Worm (Caenorhabditis elegans): ENCODE data around the gene ftn-1.

The ftn-1 gene

DNA sequence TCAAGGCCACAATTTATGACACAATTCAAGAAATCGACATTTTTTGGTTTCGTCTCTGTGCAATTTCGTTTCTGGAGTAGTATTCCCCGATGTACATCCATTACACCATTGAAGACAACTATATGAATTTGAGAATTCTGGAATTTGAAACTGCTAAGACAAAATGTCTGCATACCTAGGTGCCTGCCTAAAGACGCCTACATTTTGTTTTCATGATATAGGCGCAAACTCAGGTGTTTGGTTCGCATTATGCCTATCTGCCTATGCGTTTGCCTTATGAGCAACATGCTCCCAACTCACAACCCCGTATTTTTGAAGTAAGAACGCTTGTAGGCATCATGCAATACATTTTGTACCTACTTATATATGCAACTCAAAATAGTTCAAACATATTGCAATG, 23.6 kb upstream of the ftn-1 start, which contains the start of gene F19F10.14:
TSS of gene F19F10.14 (minus strand) at position 101 of the 400 bp plus-strand sequence.
- TF ChIP-seq lin-11 (tag; optimal IDR thresholded peaks at IDR 0.05) (no peak), ceh-19 (GFP tag; optimal IDR thresholded peaks at IDR 0.05) (no peak), pag-3 (tag; optimal IDR thresholded peaks at IDR 0.05; ENCODE audit: borderline replicate concordance) (no peak), nhr-11 (tag; optimal IDR thresholded peaks at IDR 0.05) (no peak), pat-9 (tag; optimal IDR thresholded peaks at IDR 0.05) (no peak), ceh-30 (tag; optimal IDR thresholded peaks at IDR 0.05) (no peak), K02D7.2 (tag; optimal IDR thresholded peaks at IDR 0.05) (no peak), ceh-24 (tag; optimal IDR thresholded peaks at IDR 0.05) (no peak), ceh-48 (tag; optimal IDR thresholded peaks at IDR 0.05) (no peak), eyg-1 (tag; optimal IDR thresholded peaks at IDR 0.05) (no peak), rnt-1 (tag; optimal IDR thresholded peaks at IDR 0.05) (no peak)

DNA sequence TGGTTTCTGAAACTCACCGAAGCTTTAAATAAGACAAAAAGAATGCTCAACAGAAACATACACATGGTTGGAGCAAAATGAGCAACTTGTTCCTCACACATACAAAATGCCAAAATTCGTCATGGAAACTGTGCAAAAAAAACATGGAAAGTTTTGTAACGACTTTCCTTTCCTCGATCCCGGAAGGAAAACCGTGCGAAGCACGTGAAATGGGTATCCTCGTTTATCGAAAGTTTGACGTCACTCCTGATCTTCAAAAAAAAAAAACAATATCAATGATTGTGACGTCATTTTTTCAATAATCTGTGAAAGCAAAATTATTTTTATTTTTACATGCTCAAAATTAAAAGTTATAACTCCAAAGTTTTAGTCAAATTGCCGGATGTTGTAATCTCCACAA, 22.9 kb upstream of the ftn-1 start, which contains the start of gene clec-212:
TSS of gene clec-212 (minus strand) at position 101 of the 400 bp plus-strand sequence.
- TF ChIP-seq dve-1 (tag; optimal IDR thresholded peaks at IDR 0.05) (no peak), K09A11.1 (tag; optimal IDR thresholded peaks at IDR 0.05; ENCODE audit: insufficient read depth) (no peak), pha-4 (tag; optimal IDR thresholded peaks at IDR 0.05) (no peak), hlh-6 (tag; optimal IDR thresholded peaks at IDR 0.05) (no peak), ztf-16 (tag; optimal IDR thresholded peaks at IDR 0.05) (no peak), T23F11.4 (GFP tag; optimal IDR thresholded peaks at IDR 0.05) (no peak)

DNA sequence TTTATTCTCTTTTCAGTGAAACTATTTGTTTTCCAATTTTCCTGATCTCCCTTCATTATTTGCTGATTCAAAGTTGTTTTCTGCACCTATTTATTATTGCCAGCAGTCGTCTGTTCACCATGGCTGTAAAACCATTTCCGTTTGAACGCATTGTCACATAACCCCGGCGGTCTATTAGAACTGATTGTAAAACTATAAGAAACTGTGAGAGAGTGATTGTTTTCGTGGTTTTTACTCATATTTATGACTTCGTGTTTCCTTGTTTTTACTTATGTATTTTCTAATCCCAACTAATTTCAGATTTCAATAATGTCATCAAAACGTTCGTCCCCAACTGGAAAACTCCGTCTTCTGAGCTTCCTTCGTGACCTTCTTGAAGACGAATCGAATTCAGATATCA, 15.6 kb upstream of the ftn-1 start, which contains the start of gene F19F10.1:
TSS of gene F19F10.1 (plus strand) at position 301 of the 400 bp plus-strand sequence.
- TF ChIP-seq pqm-1 (tag; optimal IDR thresholded peaks at IDR 0.05) (no peak), ceh-6 (GFP tag; optimal IDR thresholded peaks at IDR 0.05) (no peak)

DNA sequence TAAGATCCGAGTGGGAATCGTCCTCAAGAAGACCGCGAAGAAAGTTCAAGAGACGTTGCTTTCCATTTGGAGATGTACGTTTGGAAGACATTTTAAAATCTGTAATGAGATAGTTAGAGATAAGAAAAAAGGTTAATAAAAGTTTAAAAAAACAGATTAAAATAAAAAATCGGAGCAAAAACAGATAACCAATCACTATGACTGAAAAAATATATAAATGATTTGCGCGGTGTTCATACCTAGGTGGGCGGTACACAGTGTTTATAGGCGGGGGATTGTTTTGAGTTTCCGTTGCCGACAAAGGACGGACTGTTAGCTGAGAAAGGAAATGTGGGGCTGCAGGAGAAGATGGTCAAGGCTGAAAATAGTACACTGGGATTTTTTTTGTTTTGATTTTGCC, 11.3 kb upstream of the ftn-1 start, which contains the start of gene ets-7:
TSS of gene ets-7 (minus strand) at position 101 of the 400 bp plus-strand sequence.
- TF ChIP-seq mec-3 (tag; optimal IDR thresholded peaks at IDR 0.05; ENCODE audit: borderline replicate concordance): no peak
- no peak for TF ChIP-seq ets-4 (tag; optimal IDR thresholded peaks at IDR 0.05)

DNA sequence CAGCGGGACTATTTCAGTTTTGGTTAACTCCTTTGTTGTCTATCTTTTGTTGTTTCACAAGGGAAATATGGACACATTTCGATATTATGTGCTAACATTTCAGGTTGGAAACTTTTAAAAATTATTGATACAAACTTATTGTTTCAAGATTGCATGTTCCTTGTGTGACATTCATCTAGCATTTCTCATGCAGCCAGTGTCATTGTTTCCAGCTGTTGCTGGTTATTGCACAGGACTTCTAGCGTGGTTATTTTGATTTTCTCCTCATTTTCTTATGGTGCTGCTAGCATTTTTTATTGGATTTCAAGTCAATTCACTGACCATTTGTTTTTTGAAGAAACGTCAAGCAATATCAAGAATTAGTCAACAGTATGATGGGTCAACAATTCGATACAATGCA, 8.5 kb upstream of the ftn-1 start:
- TF ChIP-seq ets-4 (tag; optimal IDR thresholded peaks at IDR 0.05): no peak
- no peak for TF ChIP-seq Y22D7AL.16 (tag; optimal IDR thresholded peaks at IDR 0.05)
- no peak for TF ChIP-seq unc-3 (GFP tag; conservative IDR thresholded peaks at IDR 0.05)
- TF ChIP-seq unc-3 (tag; optimal IDR thresholded peaks at IDR 0.05): no peak
- TF ChIP-seq fax-1 (tag; optimal IDR thresholded peaks at IDR 0.05): no peak
- TF ChIP-seq F13H6.1 (tag; optimal IDR thresholded peaks at IDR 0.05): no peak
- no peak for TF ChIP-seq K02D7.2 (tag; optimal IDR thresholded peaks at IDR 0.05)
- TF ChIP-seq pat-9 (tag; optimal IDR thresholded peaks at IDR 0.05): no peak
- no peak for TF ChIP-seq unc-86 (tag; optimal IDR thresholded peaks at IDR 0.05)
- no peak for TF ChIP-seq C38D4.7 (GFP tag; optimal IDR thresholded peaks at IDR 0.05)
- no peak for TF ChIP-seq ceh-24 (tag; optimal IDR thresholded peaks at IDR 0.05)

DNA sequence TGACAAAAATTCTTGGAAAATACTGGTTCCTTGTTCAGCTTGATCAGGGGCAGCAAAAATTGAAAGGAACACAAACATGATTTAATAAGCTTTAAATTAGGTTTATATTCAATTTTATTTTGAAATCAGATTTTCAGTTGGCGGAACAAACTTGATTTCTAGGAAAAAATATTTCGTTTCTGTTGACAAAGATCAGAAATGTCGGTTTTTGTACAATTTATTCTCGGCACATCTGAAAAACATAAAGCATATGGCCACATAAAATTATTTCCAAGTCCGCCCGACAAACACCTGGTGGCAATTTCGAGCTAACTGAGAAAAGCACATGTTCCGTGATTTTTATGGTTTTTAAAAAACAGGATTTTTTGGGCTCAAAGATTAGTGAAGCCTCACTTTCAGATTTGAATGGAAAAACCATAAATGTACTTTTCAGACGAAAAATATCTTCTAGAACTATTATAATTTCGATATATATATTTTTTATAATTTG, 6.5 kb upstream of the ftn-1 start, which contains the start of gene ttr-10:
TSS of gene ttr-10 (minus strand) at position 51 of the 490 bp plus-strand sequence.
- no peak for TF ChIP-seq ttx-3 (tag; optimal IDR thresholded peaks at IDR 0.05)
- no peak for TF ChIP-seq rnt-1 (tag; optimal IDR thresholded peaks at IDR 0.05)
- TF ChIP-seq ceh-14 (tag; optimal IDR thresholded peaks at IDR 0.05): no peak
- TF ChIP-seq ref-2 (tag; optimal IDR thresholded peaks at IDR 0.05): no peak
- TF ChIP-seq unc-86 (tag; optimal IDR thresholded peaks at IDR 0.05): no peak
- TF ChIP-seq npax-4 (tag; optimal IDR thresholded peaks at IDR 0.05): no peak
- TF ChIP-seq ceh-48 (tag; optimal IDR thresholded peaks at IDR 0.05): no peak
- TF ChIP-seq Y22D7AL.16 (tag; optimal IDR thresholded peaks at IDR 0.05): no peak
- no peak for TF ChIP-seq gmeb-2 (tag; optimal IDR thresholded peaks at IDR 0.05)

Measured in whole organism, late embryonic.